Worm (Caenorhabditis elegans): ENCODE measurements around the gene cec-2.

DNA sequence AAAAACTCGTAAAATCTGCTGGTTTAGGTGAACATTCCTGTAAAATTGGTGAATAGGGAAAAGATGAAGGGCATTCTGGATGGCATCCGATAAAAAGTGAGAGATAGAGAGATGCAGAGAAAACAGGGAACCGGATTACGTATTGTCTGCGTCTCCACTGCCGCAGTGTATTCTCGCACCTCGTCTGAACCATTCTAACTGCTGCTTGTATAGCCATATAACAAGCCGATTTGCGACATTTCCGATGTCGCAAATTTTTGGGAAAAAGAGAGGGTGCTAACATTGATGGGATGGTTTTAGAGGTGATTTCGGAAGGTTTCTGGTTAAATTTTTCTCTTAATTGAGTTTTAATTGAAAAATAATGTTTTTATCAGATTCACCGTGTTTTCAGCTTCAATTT lies 50.7 kb downstream of the cec-2 start, which contains the start of gene W09G12.10:
- TF ChIP-seq nfya-1 (tag; optimal IDR thresholded peaks at IDR 0.05; ENCODE audit: borderline replicate concordance, insufficient read depth) (no peak), ZK185.1 (tag; optimal IDR thresholded peaks at IDR 0.05; ENCODE audit: poor library complexity, severe bottlenecking) (no peak)
